Fruit fly (Drosophila melanogaster) whole organism, larva: ENCODE measurements around the gene CadN2.

Experiments used
- noc ChIP-seq: fragments of 200-800 bp; sonication (Bioruptor generic); optimal IDR thresholded peaks from 3 replicates; lab custom pipeline; 2019; ENCODE audit warnings: missing biosample characterization, mild to moderate bottlenecking, missing genetic modification characterization, moderate library complexity

The CadN2 gene

DNA sequence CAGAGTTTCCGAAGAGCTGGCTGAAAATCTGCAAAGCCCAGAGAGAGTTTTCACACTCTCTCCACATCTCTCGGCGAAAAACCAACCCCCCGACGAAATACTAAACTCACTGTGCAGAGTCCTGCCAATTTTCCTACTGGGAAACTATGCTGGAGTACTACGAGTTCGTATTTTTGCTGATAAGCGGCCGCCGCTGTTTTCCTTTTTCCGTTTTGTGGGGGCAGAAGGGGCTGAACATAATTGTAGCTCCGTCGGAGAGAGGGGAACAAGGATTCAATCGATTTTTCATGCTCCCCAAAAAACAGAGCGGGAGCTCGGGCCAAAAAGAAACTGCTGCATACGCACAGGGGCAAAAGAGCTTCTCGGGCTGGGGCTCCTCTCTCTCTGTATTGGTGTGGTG is 123.8 kb downstream of the CadN2 start:
- no peak for TF ChIP-seq noc (tag; lab: Kevin White, UChicago)

DNA sequence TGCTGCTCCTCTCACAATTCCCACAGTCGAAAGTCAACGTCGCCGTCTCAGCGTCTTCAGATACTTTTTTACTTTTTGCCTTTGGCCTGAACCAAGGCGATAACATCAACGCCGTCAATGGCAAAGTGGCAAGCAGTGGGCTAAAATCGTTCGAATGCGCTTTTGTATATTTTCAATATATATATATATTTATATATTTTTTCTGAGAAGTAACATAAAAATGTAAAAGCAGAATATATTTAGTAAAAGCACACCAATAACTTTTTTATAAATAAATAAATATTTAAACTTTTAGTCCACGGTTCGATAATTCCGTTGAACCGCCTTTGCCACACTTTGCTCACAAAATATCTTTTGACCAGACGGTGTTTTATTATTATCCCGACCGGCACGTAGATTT is 124.9 kb downstream of the CadN2 start:
- TF ChIP-seq noc (tag; lab: Kevin White, UChicago) = no peak

DNA sequence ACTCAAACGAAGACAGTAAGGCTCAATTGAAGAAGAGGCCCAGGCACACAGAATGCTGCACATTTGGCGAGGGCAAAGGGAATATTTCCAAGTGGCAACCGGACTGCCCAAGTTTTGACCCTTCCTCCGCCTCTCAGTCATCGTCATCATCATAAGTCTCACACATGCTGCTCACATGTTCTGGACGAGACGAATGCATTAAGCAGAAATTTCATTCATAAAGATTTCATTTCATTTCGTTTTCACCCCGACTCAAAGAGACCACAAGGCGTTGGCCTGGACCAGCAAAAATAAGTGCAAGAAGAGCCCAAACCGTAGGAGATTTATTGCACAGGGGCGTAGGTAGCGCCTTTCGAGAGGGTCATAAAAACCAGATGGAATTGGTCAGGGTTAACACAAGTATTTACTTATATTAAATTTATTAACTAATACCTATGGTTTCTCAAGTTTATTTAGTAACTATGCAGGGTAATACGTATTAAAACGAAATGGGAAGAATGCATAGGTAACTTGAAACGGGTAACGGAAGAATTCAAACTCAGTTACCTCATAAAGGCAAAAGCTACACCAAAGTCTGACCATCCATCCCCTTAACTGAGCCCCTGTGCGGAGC is 126.2 kb downstream of the CadN2 start:
- no peak for TF ChIP-seq noc (tag; lab: Kevin White, UChicago)

DNA sequence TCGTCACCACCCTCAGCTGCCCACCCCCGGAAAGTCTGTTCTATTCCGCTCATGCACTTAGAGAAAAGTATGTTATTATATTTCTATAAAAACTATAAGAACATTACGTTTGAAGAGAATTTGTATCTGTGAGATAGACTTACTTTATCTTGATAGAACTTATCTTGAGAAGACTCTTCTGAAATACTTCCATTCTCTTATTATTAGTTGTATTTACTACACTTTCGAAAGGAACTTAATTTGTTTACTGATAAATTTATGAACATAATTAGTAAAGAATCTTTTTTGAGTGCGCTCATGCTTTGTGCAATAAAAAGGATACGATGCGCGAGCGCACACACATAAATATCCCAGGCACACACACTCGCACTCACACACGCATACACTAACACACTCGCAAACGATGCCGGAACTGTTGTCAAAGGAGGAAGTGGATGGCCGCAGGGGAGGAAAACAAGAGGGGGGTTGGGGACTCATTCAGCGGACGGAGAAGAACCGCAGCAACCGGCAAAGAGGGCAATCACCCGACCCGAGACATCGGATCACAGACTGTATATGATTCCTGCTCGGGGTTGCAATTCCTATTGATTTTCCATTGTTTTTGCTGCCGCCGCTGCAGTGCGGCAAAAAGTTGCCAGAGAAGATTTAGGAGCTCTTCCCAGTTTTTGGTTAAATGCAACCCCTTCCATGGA is 127.8 kb downstream of the CadN2 start:
- no peak for TF ChIP-seq noc (tag; lab: Kevin White, UChicago)

DNA sequence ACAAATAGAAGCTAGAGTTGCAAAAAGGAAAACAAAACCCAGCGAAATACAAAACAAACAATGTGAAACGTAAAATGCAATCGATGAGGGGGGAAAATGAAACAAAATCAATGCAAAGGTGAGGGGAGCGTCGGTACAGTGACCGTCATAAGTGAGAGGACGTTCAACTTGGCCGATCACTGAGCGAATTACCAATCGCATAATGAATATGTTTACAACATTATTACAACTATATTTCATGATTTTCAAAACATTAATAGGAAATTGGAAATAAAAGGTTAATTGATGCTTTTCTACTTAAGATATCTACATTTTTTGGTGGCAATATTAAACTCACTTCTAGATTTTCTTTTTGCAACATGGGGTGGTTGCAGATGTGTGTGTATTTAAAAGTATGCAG is 129.6 kb downstream of the CadN2 start:
- TF ChIP-seq noc (tag; lab: Kevin White, UChicago) = no peak

DNA sequence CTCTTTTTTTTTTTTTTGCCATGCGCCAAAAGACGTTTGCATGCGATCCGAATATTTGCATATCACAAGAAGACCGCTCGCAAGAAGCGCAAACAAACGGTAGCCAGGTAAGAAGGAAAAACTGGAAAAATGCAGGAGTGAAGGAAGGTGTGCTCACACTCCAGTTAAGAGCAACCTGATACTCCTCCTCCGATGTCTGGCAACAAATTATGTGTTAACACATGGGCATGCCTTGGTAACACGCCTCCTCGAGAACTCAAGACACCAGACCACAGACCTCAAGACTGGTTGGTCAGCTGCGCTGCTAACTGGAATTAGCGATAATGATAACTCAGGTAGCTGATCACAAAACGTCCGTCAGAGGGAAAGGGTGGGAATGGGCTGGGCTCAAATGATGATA is 131.3 kb downstream of the CadN2 start:
- no peak for TF ChIP-seq noc (tag; lab: Kevin White, UChicago)

DNA sequence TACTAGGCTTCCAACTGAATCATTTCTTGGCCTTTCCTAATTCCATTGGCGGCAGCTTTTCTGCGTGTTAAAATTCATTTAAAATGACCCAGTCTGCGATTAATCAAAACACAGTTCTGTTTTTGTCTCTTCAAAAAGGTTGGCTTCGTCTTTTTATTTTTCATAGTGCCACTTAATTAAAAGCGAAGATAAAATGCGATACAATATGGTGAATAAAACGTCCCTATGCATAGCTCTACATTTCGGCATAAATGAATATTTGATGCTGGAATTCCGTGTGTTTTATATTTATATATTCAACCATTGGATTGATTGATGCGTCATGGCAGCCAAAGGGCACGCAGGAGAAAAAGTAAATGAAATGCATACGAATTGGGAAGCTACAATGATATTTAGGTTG is 133.5 kb downstream of the CadN2 start:
- no peak for TF ChIP-seq noc (tag; lab: Kevin White, UChicago)

DNA sequence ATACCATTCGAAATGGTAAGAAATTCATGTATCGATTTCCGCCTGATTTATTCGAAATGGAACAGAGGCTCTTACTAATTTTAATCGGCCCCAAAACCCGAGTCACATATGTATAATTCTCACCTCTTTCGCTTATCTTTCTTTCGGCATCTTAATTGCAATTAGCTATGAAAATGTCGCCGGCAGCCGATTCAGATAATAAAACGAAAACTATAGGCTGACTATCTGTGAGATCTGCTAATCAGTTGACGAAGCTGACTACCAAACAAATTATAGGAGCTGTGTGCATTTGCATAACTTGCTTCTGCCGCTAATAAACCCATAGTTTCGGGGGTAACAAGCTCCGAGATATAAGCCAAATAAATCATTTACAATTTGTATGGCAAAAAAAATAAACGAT is 133.9 kb downstream of the CadN2 start:
- TF ChIP-seq noc (tag; lab: Kevin White, UChicago) = no peak

DNA sequence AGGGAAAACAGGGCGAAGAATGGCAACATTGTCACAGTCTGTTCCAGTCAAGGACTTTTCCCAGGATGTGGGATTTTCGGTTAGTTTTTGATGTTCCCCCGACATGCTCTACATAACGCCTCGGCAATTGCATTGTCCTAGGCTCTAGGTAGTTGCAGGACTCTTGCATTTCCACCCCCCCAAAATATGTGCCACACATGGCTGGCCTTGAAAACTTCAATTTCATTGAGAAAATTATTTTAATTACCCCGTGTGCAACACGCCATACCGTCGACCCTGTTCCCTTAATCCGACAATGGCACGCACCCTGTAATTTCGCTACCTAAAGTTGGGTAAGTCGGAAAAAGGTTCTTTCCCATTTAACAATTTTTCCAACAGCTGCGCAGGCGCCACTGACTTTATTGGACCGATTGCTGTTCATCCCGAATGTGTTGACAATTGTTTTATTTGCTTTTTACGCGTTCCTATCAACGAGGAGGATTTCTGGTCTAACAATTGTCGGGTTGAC is 134.6 kb downstream of the CadN2 start:
- no peak for TF ChIP-seq noc (tag; lab: Kevin White, UChicago)

DNA sequence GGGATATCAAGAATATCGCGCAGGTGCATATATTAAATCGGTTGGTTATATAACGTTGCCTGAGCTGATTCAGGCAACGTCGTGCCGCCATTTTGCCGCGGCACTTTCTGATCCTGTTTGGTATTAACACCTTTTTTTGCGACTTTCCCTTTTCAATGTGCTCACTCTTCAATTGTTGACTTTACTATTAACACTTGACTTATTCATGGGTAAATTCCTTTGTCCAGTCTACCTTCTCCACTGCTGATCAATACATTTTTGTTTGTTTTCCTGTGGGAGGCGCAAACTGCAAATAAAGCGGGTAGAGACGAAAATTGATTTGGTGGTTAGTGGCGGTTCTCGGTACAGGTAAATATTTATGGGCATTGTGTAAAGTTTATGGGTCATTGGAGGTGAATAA is 135.6 kb downstream of the CadN2 start:
- no peak for TF ChIP-seq noc (tag; lab: Kevin White, UChicago)
